Fruit fly (Drosophila melanogaster) whole organism, embryonic: ENCODE measurements around the gene Mob3.
A peak's percentile ranks its signal among the peaks of the same experiment; 100 is the strongest.

ENCODE experiments used
- Atf6 ChIP-seq: fragments of 200-800 bp; sonication (Bioruptor generic); IDR thresholded peaks from 2 replicates; pipeline ENCODE4 v1.3.6; 2022; ENCODE audit warnings: missing biosample characterization, missing genetic modification characterization
- Blimp-1 ChIP-seq: fragments of 200-800 bp; sonication (Bioruptor generic); optimal IDR thresholded peaks from 3 replicates; lab custom pipeline; 2018; ENCODE audit warnings: missing biosample characterization, missing genetic modification characterization, mild to moderate bottlenecking, moderate library complexity, missing genetic modification reagents
- BtbVII ChIP-seq: fragments of 200-800 bp; sonication (Bioruptor generic); optimal IDR thresholded peaks from 3 replicates; lab custom pipeline; 2017; ENCODE audit warnings: missing biosample characterization, mild to moderate bottlenecking, missing genetic modification characterization
- CG1024 ChIP-seq: fragments of 200-800 bp; sonication (Bioruptor generic); IDR thresholded peaks from 2 replicates; pipeline ENCODE4 v1.3.6; 2022; ENCODE audit warnings: missing biosample characterization, missing genetic modification characterization
- CG10431 ChIP-seq: fragments of 200-800 bp; sonication (Bioruptor generic); optimal IDR thresholded peaks from 3 replicates; lab custom pipeline; 2018; ENCODE audit warnings: missing biosample characterization, mild to moderate bottlenecking, missing genetic modification characterization
- CG11093 ChIP-seq: fragments of 200-800 bp; sonication (Bioruptor generic); IDR thresholded peaks from 3 replicates; pipeline ENCODE4 v1.3.6; 2022; ENCODE audit warnings: missing biosample characterization, missing genetic modification characterization
- CG12219 ChIP-seq: fragments of 200-800 bp; sonication (Bioruptor generic); optimal IDR thresholded peaks from 3 replicates; lab custom pipeline; 2018; ENCODE audit warnings: missing biosample characterization, mild to moderate bottlenecking, missing genetic modification characterization
- CG12236 ChIP-seq: fragments of 200-800 bp; sonication (Bioruptor generic); optimal IDR thresholded peaks from 2 replicates; lab custom pipeline; 2016; ENCODE audit warnings: missing biosample characterization, missing genetic modification characterization
- CG12299 ChIP-seq: fragments of 200-800 bp; sonication (Bioruptor generic); optimal IDR thresholded peaks from 2 replicates; lab custom pipeline; 2018; ENCODE audit warnings: missing biosample characterization, mild to moderate bottlenecking, missing genetic modification characterization
- CG13424 ChIP-seq: fragments of 200-800 bp; sonication (Bioruptor generic); optimal IDR thresholded peaks from 2 replicates; lab custom pipeline; 2019; ENCODE audit warnings: missing biosample characterization, mild to moderate bottlenecking, missing genetic modification characterization, moderate library complexity
- CG1529 ChIP-seq: fragments of 200-800 bp; sonication (Bioruptor generic); optimal IDR thresholded peaks from 3 replicates; lab custom pipeline; 2018; ENCODE audit warnings: missing biosample characterization, missing genetic modification characterization
- CG15479 ChIP-seq: fragments of 200-800 bp; sonication (Bioruptor generic); optimal IDR thresholded peaks from 3 replicates; lab custom pipeline; 2019; ENCODE audit warnings: missing biosample characterization, mild to moderate bottlenecking, missing genetic modification characterization, moderate library complexity
- CG15696 ChIP-seq: fragments of 200-800 bp; sonication (Bioruptor generic); optimal IDR thresholded peaks from 2 replicates; lab custom pipeline; 2019; ENCODE audit warnings: missing biosample characterization, mild to moderate bottlenecking, missing genetic modification characterization, moderate library complexity
- CG17361 ChIP-seq: fragments of 200-800 bp; sonication (Bioruptor generic); IDR thresholded peaks from 3 replicates; pipeline ENCODE4 v1.3.6; 2022; ENCODE audit warnings: missing biosample characterization, missing genetic modification characterization
- CG3163 ChIP-seq: fragments of 200-800 bp; sonication (Bioruptor generic); optimal IDR thresholded peaks from 3 replicates; lab custom pipeline; 2016; ENCODE audit warnings: missing biosample characterization, missing genetic modification characterization
- CG43689 ChIP-seq: fragments of 200-800 bp; sonication (Bioruptor generic); IDR thresholded peaks from 2 replicates; pipeline ENCODE4 v1.3.6; 2022; ENCODE audit warnings: missing biosample characterization, missing genetic modification characterization
- CG4424 ChIP-seq: fragments of 200-800 bp; sonication (Bioruptor generic); optimal IDR thresholded peaks from 3 replicates; lab custom pipeline; 2016; ENCODE audit warnings: missing biosample characterization, missing genetic modification characterization
- CG7987 ChIP-seq: fragments of 200-800 bp; sonication (Bioruptor generic); optimal IDR thresholded peaks from 2 replicates; lab custom pipeline; 2018; ENCODE audit warnings: missing biosample characterization, mild to moderate bottlenecking, missing genetic modification characterization, moderate library complexity
- CG8290 ChIP-seq, 3 experiments: fragments of 200-800 bp; sonication (Bioruptor generic); optimal IDR thresholded peaks; 2 replicates each; lab custom pipeline; 2016 to 2019; ENCODE audit warnings: missing biosample characterization in 3 of 3, missing genetic modification characterization in 3 of 3, mild to moderate bottlenecking in 2 of 3, moderate library complexity in 1 of 3
- D19A ChIP-seq: fragments of 200-800 bp; optimal IDR thresholded peaks from 3 replicates; lab custom pipeline; 2019; ENCODE audit warnings: missing biosample characterization, mild to moderate bottlenecking, missing genetic modification characterization, moderate library complexity
- Deaf1 ChIP-seq: fragments of 200-800 bp; optimal IDR thresholded peaks from 3 replicates; lab custom pipeline; 2019; ENCODE audit warnings: missing biosample characterization, mild to moderate bottlenecking, missing genetic modification characterization, moderate library complexity
- Doc2 ChIP-seq: fragments of 200-800 bp; sonication (Bioruptor generic); IDR thresholded peaks from 2 replicates; pipeline ENCODE4 v1.3.6; 2022; ENCODE audit warnings: missing biosample characterization, missing genetic modification characterization
- Doc3 ChIP-seq: fragments of 200-800 bp; sonication (Bioruptor generic); IDR thresholded peaks from 3 replicates; pipeline ENCODE4 v1.3.6; 2022; ENCODE audit warnings: missing biosample characterization, missing genetic modification characterization; ENCODE audit not compliant: partially characterized antibody
- HLH4C ChIP-seq: fragments of 200-800 bp; sonication (Bioruptor generic); IDR thresholded peaks from 3 replicates; pipeline ENCODE4 v1.3.6; 2022; ENCODE audit warnings: missing biosample characterization, missing genetic modification characterization; ENCODE audit not compliant: partially characterized antibody
- HmgZ ChIP-seq: fragments of 200-800 bp; sonication (Bioruptor generic); optimal IDR thresholded peaks from 2 replicates; lab custom pipeline; 2018; ENCODE audit warnings: missing biosample characterization, mild to moderate bottlenecking, missing genetic modification characterization
- Hmx ChIP-seq: fragments of 200-800 bp; sonication (Bioruptor generic); optimal IDR thresholded peaks from 2 replicates; lab custom pipeline; 2016; ENCODE audit warnings: missing biosample characterization, missing genetic modification characterization
- Kr ChIP-seq: fragments of 200-800 bp; sonication (Bioruptor generic); optimal IDR thresholded peaks from 2 replicates; lab custom pipeline; 2017; ENCODE audit warnings: missing biosample characterization, mild to moderate bottlenecking, missing genetic modification characterization
- MBD-R2 ChIP-seq: fragments of 200-800 bp; sonication (Bioruptor generic); IDR thresholded peaks from 2 replicates; pipeline ENCODE4 v1.3.6; 2022; ENCODE audit warnings: missing biosample characterization, missing genetic modification characterization
- Meics ChIP-seq: fragments of 200-800 bp; sonication (Bioruptor generic); optimal IDR thresholded peaks from 2 replicates; lab custom pipeline; 2017; ENCODE audit warnings: missing biosample characterization, mild to moderate bottlenecking, missing genetic modification characterization
- Mes4 ChIP-seq: fragments of 200-800 bp; sonication (Bioruptor generic); optimal IDR thresholded peaks from 2 replicates; lab custom pipeline; 2016; ENCODE audit warnings: missing biosample characterization, missing genetic modification characterization
- Opbp ChIP-seq: fragments of 200-800 bp; sonication (Bioruptor generic); IDR thresholded peaks from 3 replicates; pipeline ENCODE4 v1.3.6; 2022; ENCODE audit warnings: missing biosample characterization, missing genetic modification characterization; ENCODE audit not compliant: partially characterized antibody
- ac ChIP-seq: fragments of 200-800 bp; sonication (Bioruptor generic); optimal IDR thresholded peaks from 3 replicates; lab custom pipeline; 2017; ENCODE audit warnings: missing biosample characterization, mild to moderate bottlenecking, missing genetic modification characterization
- cg ChIP-seq: fragments of 200-800 bp; sonication (Bioruptor generic); optimal IDR thresholded peaks from 3 replicates; lab custom pipeline; 2019; ENCODE audit warnings: missing biosample characterization, mild to moderate bottlenecking, missing genetic modification characterization, moderate library complexity
- crc ChIP-seq: fragments of 200-800 bp; sonication (Bioruptor generic); optimal IDR thresholded peaks from 2 replicates; lab custom pipeline; 2016; ENCODE audit warnings: missing biosample characterization, missing genetic modification characterization
- dimm ChIP-seq: fragments of 200-800 bp; sonication (Bioruptor generic); IDR thresholded peaks from 2 replicates; pipeline ENCODE4 v1.3.6; 2022; ENCODE audit warnings: missing biosample characterization, missing genetic modification characterization
- dmrt11E ChIP-seq: fragments of 200-800 bp; sonication (Bioruptor generic); optimal IDR thresholded peaks from 3 replicates; lab custom pipeline; 2018; ENCODE audit warnings: missing biosample characterization, mild to moderate bottlenecking, missing genetic modification characterization, moderate library complexity
- eve ChIP-seq, 2 experiments: fragments of >200 bp; optimal IDR thresholded peaks; 2 replicates each; lab custom pipeline; 2017; ENCODE audit warnings: missing biosample characterization in 2 of 2, missing genetic modification characterization in 2 of 2
- fd64A ChIP-seq: fragments of 200-800 bp; sonication (Bioruptor generic); optimal IDR thresholded peaks from 3 replicates; lab custom pipeline; 2018; ENCODE audit warnings: missing biosample characterization, mild to moderate bottlenecking, missing genetic modification characterization
- gcm ChIP-seq: fragments of 200-800 bp; sonication (Bioruptor generic); optimal IDR thresholded peaks from 2 replicates; lab custom pipeline; 2019; ENCODE audit warnings: missing biosample characterization, mild to moderate bottlenecking, missing genetic modification characterization, moderate library complexity
- gcm2 ChIP-seq: fragments of 200-800 bp; sonication (Bioruptor generic); optimal IDR thresholded peaks from 2 replicates; lab custom pipeline; 2016; ENCODE audit warnings: missing biosample characterization, missing genetic modification characterization
- grn ChIP-seq: fragments of 200-800 bp; sonication (Bioruptor generic); optimal IDR thresholded peaks from 3 replicates; lab custom pipeline; 2017; ENCODE audit warnings: missing biosample characterization, missing genetic modification characterization
- ken ChIP-seq: fragments of 200-800 bp; sonication (Bioruptor generic); IDR thresholded peaks from 3 replicates; pipeline ENCODE4 v1.3.6; 2022; ENCODE audit warnings: missing biosample characterization, missing genetic modification characterization
- phol ChIP-seq: fragments of 200-800 bp; sonication (Bioruptor generic); optimal IDR thresholded peaks from 3 replicates; lab custom pipeline; 2018; ENCODE audit warnings: missing biosample characterization, mild to moderate bottlenecking, missing genetic modification characterization, moderate library complexity
- row ChIP-seq: fragments of 200-800 bp; sonication (Bioruptor generic); IDR thresholded peaks from 3 replicates; pipeline ENCODE4 v1.3.6; 2022; ENCODE audit warnings: missing biosample characterization, missing genetic modification characterization
- sd ChIP-seq: fragments of 200-800 bp; sonication (Bioruptor generic); optimal IDR thresholded peaks from 3 replicates; lab custom pipeline; 2018; ENCODE audit warnings: missing biosample characterization, mild to moderate bottlenecking, missing genetic modification characterization, moderate library complexity
- sens ChIP-seq: fragments of 200-800 bp; sonication (Bioruptor generic); peaks from one replicate; lab custom pipeline; 2016; ENCODE audit warnings: missing biosample characterization, missing genetic modification characterization
- wek ChIP-seq: fragments of 200-800 bp; sonication (Bioruptor generic); optimal IDR thresholded peaks from 3 replicates; lab custom pipeline; 2018; ENCODE audit warnings: missing biosample characterization, mild to moderate bottlenecking, missing genetic modification characterization, moderate library complexity

Gene Mob3

DNA sequence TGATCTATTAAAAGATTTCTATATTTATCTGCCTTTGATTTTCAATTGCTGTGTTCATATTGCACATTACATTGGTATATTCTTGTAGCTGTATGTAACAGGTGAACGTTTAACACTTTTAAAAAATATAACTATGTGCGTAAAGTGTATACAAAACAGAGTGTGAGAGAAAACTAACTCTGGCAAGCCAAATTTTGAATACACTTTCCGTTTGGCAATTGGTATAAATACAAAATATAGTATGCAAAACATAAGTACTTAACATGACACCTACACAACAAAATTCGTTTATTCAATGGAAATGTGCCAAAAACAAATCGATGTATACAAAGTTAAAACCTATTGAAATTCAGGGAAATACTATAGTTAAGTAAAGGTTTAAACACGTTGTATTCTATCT lies 32.3 kb upstream of the Mob3 start:
- peak; percentile 48 for TF ChIP-seq sens
- no peak for TF ChIP-seq CG11093 (GFP tag; lab: Robert Waterston, UW)
- TF ChIP-seq D19A (tag; lab: Kevin White, UChicago), result peak; percentile 62
- peak; percentile 11 for TF ChIP-seq Hmx (GFP tag; lab: Kevin White, UChicago)

- TF ChIP-seq Deaf1 (tag; lab: Kevin White, UChicago) (peak; percentile 72), ken (GFP tag; lab: Robert Waterston, UW) (no peak), sd (tag; lab: Kevin White, UChicago) (peak; percentile 52), wek (peak; percentile 48), CG15479 (peak; percentile 69), crc (peak; percentile 6), fd64A (peak; percentile 51), CG4424 (no peak), eve (GFP tag; optimal IDR thresholded peaks at IDR 0.05; lab: Kevin White, UChicago) (peak in 1 of 2 experiments; percentile 62), Doc2 (GFP tag; lab: Robert Waterston, UW) (no peak), dmrt11E (tag; lab: Kevin White, UChicago) (peak; percentile 34), MBD-R2 (GFP tag; lab: Robert Waterston, UW) (no peak), phol (no peak), row (GFP tag; lab: Robert Waterston, UW) (0 out of 3 replicates have a peak, but pooled peaks have one; percentile 11), CG15696 (peak; percentile 34), CG7987 (GFP tag; lab: Kevin White, UChicago) (peak; percentile 33), CG3163 (GFP tag; lab: Kevin White, UChicago) (no peak), Meics (peak; percentile 87), gcm2 (GFP tag; lab: Kevin White, UChicago) (no peak), Doc3 (GFP tag; lab: Robert Waterston, UW) (no peak), HLH4C (GFP tag; lab: Robert Waterston, UW) (0 out of 3 replicates have a peak, but pooled peaks have one; percentile 39), Kr (GFP tag; lab: Kevin White, UChicago) (peak; percentile 0), Opbp (GFP tag; lab: Robert Waterston, UW) (no peak), CG1529 (GFP tag; lab: Kevin White, UChicago) (no peak), CG43689 (no peak), gcm (GFP tag; lab: Kevin White, UChicago) (peak; percentile 21), grn (GFP tag; lab: Kevin White, UChicago) (peak; percentile 28), CG1024 (no peak), Blimp-1 (no peak), cg (GFP tag; lab: Kevin White, UChicago) (peak; percentile 68), CG8290 (GFP tag; optimal IDR thresholded peaks at IDR 0.05; lab: Kevin White, UChicago) (no peak), CG8290 (tag; optimal IDR thresholded peaks at IDR 0.05; lab: Kevin White, UChicago) (peak in 1 of 2 experiments; percentile 44), Atf6 (GFP tag; lab: Robert Waterston, UW) (peak; percentile 41; the same call in 1 of the 2 replicates), ac (GFP tag; lab: Kevin White, UChicago) (peak; percentile 30), CG10431 (GFP tag; lab: Kevin White, UChicago) (no peak), CG12236 (GFP tag; lab: Kevin White, UChicago) (no peak), CG12219 (GFP tag; lab: Kevin White, UChicago) (peak; percentile 31), BtbVII (GFP tag; lab: Kevin White, UChicago) (peak; percentile 3), Mes4 (GFP tag; lab: Kevin White, UChicago) (no peak), dimm (GFP tag; lab: Robert Waterston, UW) (no peak), CG17361 (no peak), HmgZ (tag; lab: Kevin White, UChicago) (peak; percentile 54), CG13424 (tag; lab: Kevin White, UChicago) (peak; percentile 9), CG12299 (peak; percentile 5)
Observed at dm6 chr2L:10237725-10238446, 27.2 kb upstream of the Mob3 start, which contains the start of gene mthl15. TSS of gene mthl15 (minus strand) at chr2L:10238317.
